Worm (Caenorhabditis elegans) whole organism, L3 larva: ENCODE measurements around the gene dhs-31.

Source experiments
- aly-2 ChIP-seq: fragments of 150-350 bp; optimal IDR thresholded peaks from 2 replicates; lab custom pipeline; 2014; ENCODE audit warnings: missing biosample characterization, missing genetic modification characterization
- ceh-28 ChIP-seq: fragments of 150-350 bp; optimal IDR thresholded peaks from 2 replicates; lab custom pipeline; 2014; ENCODE audit warnings: missing biosample characterization, missing genetic modification reagents, missing genetic modification characterization
- egl-27 ChIP-seq: sonication (generic microtip); optimal IDR thresholded peaks from 4 replicates; lab custom pipeline; 2017; ENCODE audit warnings: missing biosample characterization, missing genetic modification reagents, missing genetic modification characterization
- elt-1 ChIP-seq: fragments of 150-350 bp; optimal IDR thresholded peaks from 2 replicates; lab custom pipeline; 2014; ENCODE audit warnings: missing biosample characterization, missing genetic modification characterization
- nhr-43 ChIP-seq: sonication (generic microtip); optimal IDR thresholded peaks from 2 replicates; lab custom pipeline; 2016; ENCODE audit warnings: mild to moderate bottlenecking, missing genetic modification characterization, missing compliant biosample characterization; ENCODE audit not compliant: poor library complexity, severe bottlenecking
- tbx-2 ChIP-seq: sonication (generic microtip); optimal IDR thresholded peaks from 2 replicates; lab custom pipeline; 2016; ENCODE audit warnings: mild to moderate bottlenecking, missing genetic modification characterization, missing compliant biosample characterization

DNA sequence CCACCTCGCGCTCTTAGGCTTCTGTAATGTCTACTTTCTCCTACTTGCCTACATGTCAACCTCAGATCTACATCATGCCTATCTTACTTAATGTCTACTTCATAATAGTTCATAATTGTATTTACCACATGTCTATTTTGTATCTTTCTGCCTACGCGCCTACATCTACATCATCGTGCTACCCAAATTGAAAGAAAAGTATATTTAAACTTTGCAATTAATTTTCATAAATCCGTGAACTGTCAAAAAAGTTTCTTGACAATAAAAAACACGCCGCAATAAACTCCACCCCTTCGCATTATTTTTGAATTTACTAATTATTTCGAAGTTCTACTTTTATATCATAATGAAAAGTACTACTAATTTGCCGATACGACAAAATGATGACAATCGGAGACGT lies 17.7 kb downstream of the dhs-31 start, which contains the start of gene F44D12.8:
- TF ChIP-seq tbx-2 (tag; lab: Kevin White, UChicago) (no peak), egl-27 (tag; lab: Kevin White, UChicago) (no peak), elt-1 (tag; lab: Kevin White, UChicago) (no peak), nhr-43 (no peak), ceh-28 (no peak), aly-2 (tag; lab: Kevin White, UChicago) (no peak)
